Fruit fly (Drosophila melanogaster) whole organism, embryonic: ENCODE results near the gene CG1703.

Experiments
- Aef1 ChIP-seq: fragments of 200-800 bp; sonication (Bioruptor generic); IDR thresholded peaks from 3 replicates; pipeline ENCODE4 v1.3.6; 2022; ENCODE audit warnings: missing biosample characterization, missing genetic modification characterization
- Atf6 ChIP-seq: fragments of 200-800 bp; sonication (Bioruptor generic); IDR thresholded peaks from 2 replicates; pipeline ENCODE4 v1.3.6; 2022; ENCODE audit warnings: missing biosample characterization, missing genetic modification characterization
- CG10209 ChIP-seq: fragments of 200-800 bp; sonication (Bioruptor generic); optimal IDR thresholded peaks from 3 replicates; lab custom pipeline; 2017; ENCODE audit warnings: missing biosample characterization, mild to moderate bottlenecking, missing genetic modification characterization, missing genetic modification reagents
- CG1024 ChIP-seq: fragments of 200-800 bp; sonication (Bioruptor generic); IDR thresholded peaks from 2 replicates; pipeline ENCODE4 v1.3.6; 2022; ENCODE audit warnings: missing biosample characterization, missing genetic modification characterization
- CG11398 ChIP-seq: fragments of 200-800 bp; sonication (Bioruptor generic); optimal IDR thresholded peaks from 2 replicates; lab custom pipeline; 2016; ENCODE audit warnings: missing biosample characterization, missing genetic modification characterization
- CG12219 ChIP-seq: fragments of 200-800 bp; sonication (Bioruptor generic); optimal IDR thresholded peaks from 3 replicates; lab custom pipeline; 2018; ENCODE audit warnings: missing biosample characterization, mild to moderate bottlenecking, missing genetic modification characterization
- CG15011 ChIP-seq: fragments of 200-800 bp; sonication (Bioruptor generic); optimal IDR thresholded peaks from 3 replicates; lab custom pipeline; 2018; ENCODE audit warnings: missing biosample characterization, mild to moderate bottlenecking, missing genetic modification characterization
- CG1529 ChIP-seq: fragments of 200-800 bp; sonication (Bioruptor generic); optimal IDR thresholded peaks from 3 replicates; lab custom pipeline; 2018; ENCODE audit warnings: missing biosample characterization, missing genetic modification characterization
- CG16863 ChIP-seq: fragments of 200-800 bp; sonication (Bioruptor generic); optimal IDR thresholded peaks from 3 replicates; lab custom pipeline; 2016; ENCODE audit warnings: missing biosample characterization, missing genetic modification characterization
- CG1792 ChIP-seq: fragments of 200-800 bp; sonication (Bioruptor generic); optimal IDR thresholded peaks from 2 replicates; lab custom pipeline; 2016; ENCODE audit warnings: missing biosample characterization, missing genetic modification characterization
- CG2199 ChIP-seq: fragments of 200-800 bp; sonication (Bioruptor generic); IDR thresholded peaks from 3 replicates; pipeline ENCODE4 v1.3.6; 2022; ENCODE audit warnings: missing biosample characterization, missing genetic modification characterization
- CG2202 ChIP-seq: fragments of 200-800 bp; sonication (Bioruptor generic); optimal IDR thresholded peaks from 2 replicates; lab custom pipeline; 2018; ENCODE audit warnings: missing biosample characterization, mild to moderate bottlenecking, missing genetic modification characterization
- CG2875 ChIP-seq: fragments of 200-800 bp; sonication (Bioruptor generic); optimal IDR thresholded peaks from 2 replicates; lab custom pipeline; 2017; ENCODE audit warnings: missing biosample characterization, mild to moderate bottlenecking, missing genetic modification characterization, missing genetic modification reagents
- CG2889 ChIP-seq: fragments of 200-800 bp; sonication (Bioruptor generic); IDR thresholded peaks from 3 replicates; pipeline ENCODE4 v1.3.6; 2022; ENCODE audit warnings: missing biosample characterization, missing genetic modification characterization
- CG32532 ChIP-seq: fragments of 200-800 bp; sonication (Bioruptor generic); IDR thresholded peaks from 2 replicates; pipeline ENCODE4 v1.3.6; 2022; ENCODE audit warnings: missing biosample characterization, missing genetic modification characterization
- CG33213 ChIP-seq: fragments of 200-800 bp; sonication (Bioruptor generic); optimal IDR thresholded peaks from 3 replicates; lab custom pipeline; 2016; ENCODE audit warnings: missing biosample characterization, missing genetic modification characterization
- CG4617 ChIP-seq: fragments of 200-800 bp; sonication (Bioruptor generic); optimal IDR thresholded peaks from 3 replicates; lab custom pipeline; 2016; ENCODE audit warnings: missing biosample characterization, missing genetic modification characterization, borderline replicate concordance
- CG6689 ChIP-seq: fragments of 200-800 bp; sonication (Bioruptor generic); IDR thresholded peaks from 2 replicates; pipeline ENCODE4 v1.3.6; 2022; ENCODE audit warnings: missing biosample characterization, missing genetic modification characterization
- CG6854 ChIP-seq: fragments of 200-800 bp; sonication (Bioruptor generic); optimal IDR thresholded peaks from 3 replicates; lab custom pipeline; 2017; ENCODE audit warnings: missing biosample characterization, mild to moderate bottlenecking, missing genetic modification characterization
- CG8478 ChIP-seq: fragments of >200 bp; optimal IDR thresholded peaks from 2 replicates; lab custom pipeline; 2018
- CG9437 ChIP-seq: fragments of 200-800 bp; sonication (Bioruptor generic); optimal IDR thresholded peaks from 2 replicates; lab custom pipeline; 2018; ENCODE audit warnings: missing biosample characterization, mild to moderate bottlenecking, missing genetic modification characterization
- CG9797 ChIP-seq: fragments of 200-800 bp; sonication (Bioruptor generic); optimal IDR thresholded peaks from 3 replicates; lab custom pipeline; 2018; ENCODE audit warnings: missing biosample characterization, mild to moderate bottlenecking, missing genetic modification characterization
- CG9817 ChIP-seq: fragments of 200-800 bp; sonication (Bioruptor generic); optimal IDR thresholded peaks from 2 replicates; lab custom pipeline; 2018; ENCODE audit warnings: missing biosample characterization, mild to moderate bottlenecking, missing genetic modification characterization, moderate library complexity
- Chrac-16 ChIP-seq: fragments of 200-800 bp; sonication (Bioruptor generic); optimal IDR thresholded peaks from 3 replicates; lab custom pipeline; 2016; ENCODE audit warnings: missing biosample characterization, missing genetic modification characterization
- CoRest ChIP-seq: fragments of 200-800 bp; sonication (Bioruptor generic); optimal IDR thresholded peaks from 3 replicates; lab custom pipeline; 2018; ENCODE audit warnings: missing biosample characterization, mild to moderate bottlenecking, missing genetic modification characterization, moderate library complexity
- HmgD ChIP-seq: fragments of 200-800 bp; sonication (Bioruptor generic); optimal IDR thresholded peaks from 3 replicates; lab custom pipeline; 2016; ENCODE audit warnings: missing biosample characterization, missing genetic modification characterization
- Hr3 ChIP-seq: fragments of 200-800 bp; sonication (Bioruptor generic); optimal IDR thresholded peaks from 3 replicates; lab custom pipeline; 2016; ENCODE audit warnings: missing biosample characterization, missing genetic modification characterization
- PHDP ChIP-seq: fragments of 200-800 bp; sonication (Bioruptor generic); optimal IDR thresholded peaks from 3 replicates; lab custom pipeline; 2018; ENCODE audit warnings: missing biosample characterization, mild to moderate bottlenecking, missing genetic modification characterization, moderate library complexity
- Side ChIP-seq: fragments of 200-800 bp; sonication (Bioruptor generic); optimal IDR thresholded peaks from 2 replicates; lab custom pipeline; 2016; ENCODE audit warnings: missing biosample characterization, missing genetic modification characterization
- ase ChIP-seq: fragments of 200-800 bp; sonication (Bioruptor generic); IDR thresholded peaks from 3 replicates; pipeline ENCODE4 v1.3.6; 2022; ENCODE audit warnings: missing biosample characterization, missing genetic modification characterization
- bab2 ChIP-seq: fragments of 200-800 bp; sonication (Bioruptor generic); optimal IDR thresholded peaks from 2 replicates; lab custom pipeline; 2016; ENCODE audit warnings: missing biosample characterization, missing genetic modification characterization
- bbx ChIP-seq: fragments of 200-800 bp; sonication (Bioruptor generic); IDR thresholded peaks from 2 replicates; pipeline ENCODE4 v1.3.6; 2022; ENCODE audit warnings: missing biosample characterization, missing genetic modification characterization; ENCODE audit not compliant: partially characterized antibody
- chif ChIP-seq, 2 experiments: fragments of 200-800 bp; sonication (Bioruptor generic); optimal IDR thresholded peaks; 3 replicates each; lab custom pipeline; 2016; ENCODE audit warnings: missing biosample characterization in 2 of 2, missing genetic modification characterization in 2 of 2
- crol ChIP-seq: fragments of 200-800 bp; sonication (Bioruptor generic); IDR thresholded peaks from 2 replicates; pipeline ENCODE4 v1.3.6; 2022; ENCODE audit warnings: missing biosample characterization, missing genetic modification characterization
- dan ChIP-seq: fragments of 200-800 bp; sonication (Bioruptor generic); IDR thresholded peaks from 2 replicates; pipeline ENCODE4 v1.3.6; 2022; ENCODE audit warnings: missing biosample characterization, missing genetic modification characterization
- dimm ChIP-seq: fragments of 200-800 bp; sonication (Bioruptor generic); IDR thresholded peaks from 2 replicates; pipeline ENCODE4 v1.3.6; 2022; ENCODE audit warnings: missing biosample characterization, missing genetic modification characterization
- dm ChIP-seq: fragments of 200-800 bp; sonication (Bioruptor generic); optimal IDR thresholded peaks from 3 replicates; lab custom pipeline; 2016; ENCODE audit warnings: missing biosample characterization, missing genetic modification characterization
- dysf ChIP-seq: fragments of 200-800 bp; sonication (Bioruptor generic); IDR thresholded peaks from 3 replicates; pipeline ENCODE4 v1.3.6; 2022; ENCODE audit warnings: missing biosample characterization, missing genetic modification characterization
- exex ChIP-seq: fragments of 200-800 bp; sonication (Bioruptor generic); optimal IDR thresholded peaks from 4 replicates; lab custom pipeline; 2018; ENCODE audit warnings: missing biosample characterization, mild to moderate bottlenecking, missing genetic modification characterization, moderate library complexity
- fd96Cb ChIP-seq: fragments of 200-800 bp; sonication (Bioruptor generic); optimal IDR thresholded peaks from 2 replicates; lab custom pipeline; 2018; ENCODE audit warnings: missing biosample characterization, mild to moderate bottlenecking, missing genetic modification characterization, moderate library complexity
- grau ChIP-seq: fragments of 200-800 bp; optimal IDR thresholded peaks from 3 replicates; lab custom pipeline; 2019; ENCODE audit warnings: missing biosample characterization, mild to moderate bottlenecking, missing genetic modification characterization, moderate library complexity
- hth ChIP-seq: fragments of >200 bp; optimal IDR thresholded peaks from 2 replicates; lab custom pipeline; 2017; ENCODE audit warnings: inconsistent platforms
- inv ChIP-seq: fragments of 200-800 bp; sonication (Bioruptor generic); IDR thresholded peaks from 2 replicates; pipeline ENCODE4 v1.3.6; 2022; ENCODE audit warnings: missing biosample characterization, missing genetic modification characterization; ENCODE audit not compliant: partially characterized antibody
- lola ChIP-seq, 3 experiments: fragments of >200 bp in 2 of 3; fragments of 200-800 bp in 1 of 3; sonication (Bioruptor generic) in 1 of 3; optimal IDR thresholded peaks; 2 replicates each; lab custom pipeline; 2017 to 2019; ENCODE audit warnings: missing biosample characterization in 3 of 3, missing genetic modification characterization in 3 of 3, mild to moderate bottlenecking in 1 of 3, moderate library complexity in 1 of 3
- lov ChIP-seq, 2 experiments: fragments of 200-800 bp in 1 of 2; fragments of >200 bp in 1 of 2; sonication (Bioruptor generic) in 1 of 2; IDR thresholded peaks in 1 of 2; optimal IDR thresholded peaks in 1 of 2; 2 replicates in 1 of 2; 3 replicates in 1 of 2; pipeline versions ENCODE4 v1.3.6 to Lab custom; 2017 to 2022; ENCODE audit warnings: missing biosample characterization in 1 of 2, missing genetic modification characterization in 1 of 2
- pb ChIP-seq: fragments of 200-800 bp; sonication (Bioruptor generic); optimal IDR thresholded peaks from 3 replicates; lab custom pipeline; 2016; ENCODE audit warnings: missing biosample characterization, missing genetic modification characterization
- pfk ChIP-seq: fragments of 200-800 bp; sonication (Bioruptor generic); optimal IDR thresholded peaks from 2 replicates; lab custom pipeline; 2018; ENCODE audit warnings: missing biosample characterization, mild to moderate bottlenecking, missing genetic modification characterization, moderate library complexity
- psq ChIP-seq: fragments of 200-800 bp; sonication (Bioruptor generic); optimal IDR thresholded peaks from 2 replicates; lab custom pipeline; 2017; ENCODE audit warnings: missing biosample characterization, missing genetic modification characterization
- ro ChIP-seq: fragments of 200-800 bp; sonication (Bioruptor generic); IDR thresholded peaks from 2 replicates; pipeline ENCODE4 v1.3.6; 2022; ENCODE audit warnings: missing biosample characterization, missing genetic modification characterization
- sisA ChIP-seq: fragments of 200-800 bp; sonication (Bioruptor generic); IDR thresholded peaks from 2 replicates; pipeline ENCODE4 v1.3.6; 2022; ENCODE audit warnings: missing biosample characterization, missing genetic modification characterization

The CG1703 gene

dm6 chrX:11628986-11629571 is 17.4 kb downstream of the CG1703 start (continued):
- TF ChIP-seq hth (no peak), CG9817 (tag; lab: Kevin White, UChicago) (peak; percentile 12), dimm (GFP tag; lab: Robert Waterston, UW) (no peak), CG32532 (GFP tag; lab: Robert Waterston, UW) (peak; percentile 34; the same call in 1 of the 2 replicates), PHDP (tag; lab: Kevin White, UChicago) (peak; percentile 24), HmgD (no peak), CG10209 (GFP tag; lab: Kevin White, UChicago) (peak; percentile 46), CG16863 (GFP tag; lab: Kevin White, UChicago) (peak; percentile 33), fd96Cb (tag; lab: Kevin White, UChicago) (peak; percentile 68), bab2 (GFP tag; lab: Kevin White, UChicago) (peak; percentile 46), CG12219 (GFP tag; lab: Kevin White, UChicago) (peak; percentile 17), CG33213 (peak; percentile 31), Side (GFP tag; lab: Kevin White, UChicago) (no peak), lola (GFP tag; optimal IDR thresholded peaks at IDR 0.05; lab: Kevin White, UChicago) (peak in 1 of 3 experiments; percentile 76), dan (GFP tag; lab: Robert Waterston, UW) (no peak), exex (no peak), dm (peak; percentile 2), crol (GFP tag; lab: Robert Waterston, UW) (no peak), Chrac-16 (GFP tag; lab: Kevin White, UChicago) (peak; percentile 46), CG1792 (GFP tag; lab: Kevin White, UChicago) (no peak), inv (GFP tag; lab: Robert Waterston, UW) (no peak), CG11398 (GFP tag; lab: Kevin White, UChicago) (no peak), lov (optimal IDR thresholded peaks at IDR 0.05; lab: Kevin White, UChicago) (no peak), lov (GFP tag; IDR thresholded peaks at IDR 0.05; lab: Robert Waterston, UW) (0 out of 3 replicates have a peak, but pooled peaks have one; percentile 39), bbx (no peak), CG6689 (GFP tag; lab: Robert Waterston, UW) (peak; percentile 67), CG4617 (GFP tag; lab: Kevin White, UChicago) (peak; percentile 1), psq (GFP tag; lab: Kevin White, UChicago) (peak; percentile 29), CG9437 (GFP tag; lab: Kevin White, UChicago) (no peak), dysf (GFP tag; lab: Robert Waterston, UW) (peak; percentile 33; the same call in 1 of the 3 replicates), CG2199 (0 out of 3 replicates have a peak, but pooled peaks have one; percentile 43), chif (GFP tag; optimal IDR thresholded peaks at IDR 0.05; lab: Kevin White, UChicago) (peak in 1 of 2 experiments; percentile 62), CG6854 (GFP tag; lab: Kevin White, UChicago) (no peak), CG2875 (peak; percentile 71), CG1024 (GFP tag; lab: Robert Waterston, UW) (peak; percentile 43; the same call in 1 of the 2 replicates), CG15011 (GFP tag; lab: Kevin White, UChicago) (no peak), CG2889 (GFP tag; lab: Robert Waterston, UW) (no peak), ase (GFP tag; lab: Robert Waterston, UW) (0 out of 3 replicates have a peak, but pooled peaks have one; percentile 37), CG2202 (peak; percentile 47), grau (peak; percentile 22), sisA (GFP tag; lab: Robert Waterston, UW) (peak; percentile 62), Atf6 (GFP tag; lab: Robert Waterston, UW) (peak; percentile 36; the same call in 1 of the 2 replicates), CG1529 (peak; percentile 58), pfk (GFP tag; lab: Kevin White, UChicago) (no peak), Hr3 (GFP tag; lab: Kevin White, UChicago) (peak; percentile 14), CG8478 (lab: Kevin White, UChicago) (no peak), CG9797 (GFP tag; lab: Kevin White, UChicago) (no peak), ro (GFP tag; lab: Robert Waterston, UW) (no peak), pb (GFP tag; lab: Kevin White, UChicago) (peak; percentile 19), Aef1 (GFP tag; lab: Robert Waterston, UW) (no peak), CoRest (peak; percentile 51)
